Fruit fly (Drosophila melanogaster): ENCODE data around the gene Cmpk.

The Cmpk gene

DNA sequence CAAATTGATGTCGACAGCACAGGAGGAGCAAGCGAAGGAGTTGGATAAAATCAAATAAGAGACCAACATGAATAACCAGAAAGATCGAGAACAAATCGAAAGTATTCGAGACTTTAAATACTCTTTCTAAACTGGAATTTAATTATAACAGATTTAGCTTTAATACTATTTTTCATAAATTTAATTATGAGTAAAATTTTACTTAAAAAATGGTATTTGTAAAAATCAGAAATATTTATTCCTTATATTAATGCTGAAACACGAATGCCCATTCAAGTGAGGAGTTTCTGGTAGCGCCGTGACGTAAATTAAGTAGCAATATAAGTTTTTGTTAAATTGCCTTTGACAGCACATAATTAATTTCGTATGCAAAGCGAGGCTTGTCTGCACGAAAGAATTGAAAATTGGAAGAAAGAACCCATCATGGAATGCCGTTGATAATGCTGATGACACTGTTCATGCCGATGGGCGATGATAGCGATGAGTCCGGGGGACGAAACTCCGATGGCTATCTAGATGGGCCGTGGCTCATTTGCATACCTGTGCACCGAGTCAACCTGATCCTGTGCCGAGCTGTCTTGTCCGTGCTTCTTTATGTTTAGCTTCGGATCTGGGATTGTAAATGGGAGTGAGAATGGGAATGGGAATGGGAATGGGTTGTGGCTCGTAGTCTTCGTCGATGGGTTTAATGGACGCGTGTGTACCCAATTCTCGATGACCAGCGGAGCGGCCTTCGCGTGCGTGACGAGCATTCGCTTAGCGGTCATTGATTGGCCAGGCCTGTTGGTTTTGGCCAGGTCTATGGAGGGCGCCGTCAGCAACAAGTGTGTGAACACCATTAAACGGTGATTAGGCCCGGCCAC lies 42.2 kb downstream of the Cmpk start (continued):
- TF ChIP-seq Pdp1 (GFP tag; optimal IDR thresholded peaks at IDR 0.05) (no peak), Hr78 (GFP tag; optimal IDR thresholded peaks at IDR 0.05) (no peak), CG3065 (GFP tag; optimal IDR thresholded peaks at IDR 0.05) (no peak), CG13624 (GFP tag; optimal IDR thresholded peaks at IDR 0.05) (no peak), CG43689 (GFP tag; IDR thresholded peaks at IDR 0.05) (no peak), CG2889 (GFP tag; IDR thresholded peaks at IDR 0.05) (no peak), Ravus (GFP tag; IDR thresholded peaks at IDR 0.05) (no peak), NC2α (GFP tag; optimal IDR thresholded peaks at IDR 0.05) (no peak), CG12299 (tag; optimal IDR thresholded peaks at IDR 0.05) (peak; percentile 2), Eip74EF (GFP tag; optimal IDR thresholded peaks at IDR 0.05) (peak in 1 of 2 experiments; percentile 21), CG6791 (GFP tag; IDR thresholded peaks at IDR 0.05; ENCODE audit: partially characterized antibody) (no peak), Dfd (GFP tag; optimal IDR thresholded peaks at IDR 0.05) (no peak), Lim3 (GFP tag; IDR thresholded peaks at IDR 0.05) (no peak), MTF-1 (GFP tag; optimal IDR thresholded peaks at IDR 0.05; ENCODE audit: borderline replicate concordance) (no peak), Side (GFP tag; optimal IDR thresholded peaks at IDR 0.05) (no peak), emc (GFP tag; optimal IDR thresholded peaks at IDR 0.05) (no peak), E2f2 (GFP tag; IDR thresholded peaks at IDR 0.05) (0 out of 2 replicates have a peak, but pooled peaks have one; percentile 11), D19A (tag; optimal IDR thresholded peaks at IDR 0.05) (peak; percentile 99), sisA (GFP tag; IDR thresholded peaks at IDR 0.05) (no peak), CG2120 (GFP tag; optimal IDR thresholded peaks at IDR 0.05) (no peak), gt (GFP tag; IDR thresholded peaks at IDR 0.05) (no peak), fru (optimal IDR thresholded peaks at IDR 0.05) (no peak), Myb (GFP tag; optimal IDR thresholded peaks at IDR 0.05) (no peak), abd-A (tag; optimal IDR thresholded peaks at IDR 0.05) (peak; percentile 75), Taf1 (GFP tag; IDR thresholded peaks at IDR 0.05) (no peak), tll (GFP tag; optimal IDR thresholded peaks at IDR 0.05) (no peak), CG12104 (GFP tag; optimal IDR thresholded peaks at IDR 0.05) (peak; percentile 26), CG8944 (GFP tag; optimal IDR thresholded peaks at IDR 0.05) (no peak), luna (GFP tag; optimal IDR thresholded peaks at IDR 0.05) (no peak), CG11398 (GFP tag; optimal IDR thresholded peaks at IDR 0.05) (no peak), cwo (GFP tag; optimal IDR thresholded peaks at IDR 0.05) (no peak), CG10431 (GFP tag; optimal IDR thresholded peaks at IDR 0.05) (no peak), Hmr (GFP tag; optimal IDR thresholded peaks at IDR 0.05) (no peak), CG2712 (tag; optimal IDR thresholded peaks at IDR 0.05) (peak; percentile 86), CG12659 (GFP tag; optimal IDR thresholded peaks at IDR 0.05) (no peak), CG9797 (GFP tag; optimal IDR thresholded peaks at IDR 0.05) (no peak), sima (GFP tag; optimal IDR thresholded peaks at IDR 0.05) (no peak), pros (GFP tag; optimal IDR thresholded peaks at IDR 0.05) (peak; percentile 54), seq (GFP tag; IDR thresholded peaks at IDR 0.05) (no peak), CG11247 (GFP tag; IDR thresholded peaks at IDR 0.05) (no peak), sqz (GFP tag; optimal IDR thresholded peaks at IDR 0.05) (no peak), croc (GFP tag; conservative IDR thresholded peaks at IDR 0.05) (no peak), yki (optimal IDR thresholded peaks at IDR 0.05) (no peak), jumu (GFP tag; optimal IDR thresholded peaks at IDR 0.05) (no peak), H2.0 (GFP tag; IDR thresholded peaks at IDR 0.05) (no peak), CG14860 (GFP tag; IDR thresholded peaks at IDR 0.05; ENCODE audit: partially characterized antibody) (no peak), CG3407 (GFP tag; optimal IDR thresholded peaks at IDR 0.05) (peak; percentile 4), bcd (GFP tag; optimal IDR thresholded peaks at IDR 0.05) (no peak), E2f1 (GFP tag; IDR thresholded peaks at IDR 0.05) (0 out of 2 replicates have a peak, but pooled peaks have one; percentile 10)

Measured in whole organism, embryonic.